Worm (Caenorhabditis elegans) whole organism, late embryonic: ENCODE results near the gene ced-5.

Experiments used
- C38D4.7 ChIP-seq: fragments of 200-800 bp; sonication (Bioruptor generic); optimal IDR thresholded peaks from 2 replicates; lab custom pipeline; 2018; ENCODE audit warnings: mild to moderate bottlenecking, missing genetic modification characterization, moderate library complexity, missing compliant biosample characterization
- K02D7.2 ChIP-seq: sonication (generic microtip); optimal IDR thresholded peaks from 2 replicates; lab custom pipeline; 2017; ENCODE audit warnings: mild to moderate bottlenecking, missing genetic modification characterization, missing compliant biosample characterization
- T23F11.4 ChIP-seq: fragments of 200-800 bp; sonication (Bioruptor generic); optimal IDR thresholded peaks from 2 replicates; lab custom pipeline; 2018; ENCODE audit warnings: mild to moderate bottlenecking, missing genetic modification characterization, missing compliant biosample characterization
- ahr-1 ChIP-seq: sonication (generic microtip); optimal IDR thresholded peaks from 2 replicates; lab custom pipeline; 2016; ENCODE audit warnings: missing genetic modification characterization, missing compliant biosample characterization
- ceh-14 ChIP-seq: sonication (generic microtip); optimal IDR thresholded peaks from 2 replicates; lab custom pipeline; 2016; ENCODE audit warnings: missing genotype, missing genetic modification characterization, missing compliant biosample characterization
- ceh-18 ChIP-seq: sonication (generic microtip); optimal IDR thresholded peaks from 2 replicates; lab custom pipeline; 2016; ENCODE audit warnings: missing genetic modification characterization, missing compliant biosample characterization
- ceh-22 ChIP-seq: sonication (generic microtip); optimal IDR thresholded peaks from 2 replicates; lab custom pipeline; 2017; ENCODE audit warnings: missing biosample characterization, missing genetic modification characterization
- ceh-24 ChIP-seq: sonication (generic microtip); optimal IDR thresholded peaks from 2 replicates; lab custom pipeline; 2016; ENCODE audit warnings: mild to moderate bottlenecking, missing genetic modification characterization, missing compliant biosample characterization
- ceh-31 ChIP-seq: sonication (generic microtip); optimal IDR thresholded peaks from 2 replicates; lab custom pipeline; 2016; ENCODE audit warnings: missing genetic modification characterization, missing compliant biosample characterization
- ceh-45 ChIP-seq: fragments of 200-800 bp; sonication (Bioruptor generic); IDR thresholded peaks from 2 replicates; pipeline ENCODE4 v1.3.6; 2022; ENCODE audit warnings: missing genetic modification reagents, missing genetic modification characterization, missing compliant biosample characterization
- che-1 ChIP-seq: sonication (generic microtip); optimal IDR thresholded peaks from 2 replicates; lab custom pipeline; 2016; ENCODE audit warnings: mild to moderate bottlenecking, missing genetic modification characterization, missing compliant biosample characterization
- dmd-4 ChIP-seq: sonication (generic microtip); optimal IDR thresholded peaks from 2 replicates; lab custom pipeline; 2016; ENCODE audit warnings: borderline replicate concordance, missing genetic modification characterization, missing compliant biosample characterization
- elt-4 ChIP-seq: sonication (generic microtip); optimal IDR thresholded peaks from 2 replicates; lab custom pipeline; 2016; ENCODE audit warnings: missing genetic modification characterization, missing compliant biosample characterization
- eyg-1 ChIP-seq: sonication (generic microtip); optimal IDR thresholded peaks from 2 replicates; lab custom pipeline; 2016; ENCODE audit warnings: missing genotype, missing genetic modification characterization, missing compliant biosample characterization
- gmeb-2 ChIP-seq: sonication (generic microtip); optimal IDR thresholded peaks from 2 replicates; lab custom pipeline; 2016; ENCODE audit warnings: missing genetic modification characterization, inconsistent platforms, missing compliant biosample characterization
- hlh-15 ChIP-seq: sonication (generic microtip); optimal IDR thresholded peaks from 2 replicates; lab custom pipeline; 2016; ENCODE audit warnings: missing genetic modification characterization, missing compliant biosample characterization
- hlh-30 ChIP-seq: sonication (generic microtip); optimal IDR thresholded peaks from 2 replicates; lab custom pipeline; 2017; ENCODE audit warnings: antibody characterized with exemption, missing genetic modification characterization, missing compliant biosample characterization; ENCODE audit not compliant: insufficient read depth
- hlh-8 ChIP-seq: sonication (generic microtip); optimal IDR thresholded peaks from 2 replicates; lab custom pipeline; 2016; ENCODE audit warnings: missing genotype, missing genetic modification characterization, missing compliant biosample characterization
- lim-6 ChIP-seq: sonication (generic microtip); optimal IDR thresholded peaks from 2 replicates; lab custom pipeline; 2016; ENCODE audit warnings: missing genetic modification characterization, missing compliant biosample characterization
- madf-2 ChIP-seq: sonication (generic microtip); optimal IDR thresholded peaks from 2 replicates; lab custom pipeline; 2017; ENCODE audit warnings: missing genetic modification characterization, missing compliant biosample characterization
- nhr-11 ChIP-seq: fragments of 150-350 bp; optimal IDR thresholded peaks from 2 replicates; lab custom pipeline; 2014; ENCODE audit warnings: missing biosample characterization, missing genetic modification characterization
- npax-4 ChIP-seq: sonication (generic microtip); optimal IDR thresholded peaks from 2 replicates; lab custom pipeline; 2016; ENCODE audit warnings: missing genetic modification characterization, missing compliant biosample characterization
- pha-2 ChIP-seq: sonication (generic microtip); optimal IDR thresholded peaks from 2 replicates; lab custom pipeline; 2017; ENCODE audit warnings: mild to moderate bottlenecking, missing genetic modification characterization, missing compliant biosample characterization
- pha-4 ChIP-seq: fragments of 150-350 bp; optimal IDR thresholded peaks from 2 replicates; lab custom pipeline; 2018; ENCODE audit warnings: missing biosample characterization, missing genetic modification reagents, missing genetic modification characterization
- pqm-1 ChIP-seq: sonication (generic microtip); optimal IDR thresholded peaks from 2 replicates; lab custom pipeline; 2016; ENCODE audit warnings: missing genetic modification characterization, missing compliant biosample characterization
- sdc-2 ChIP-seq: sonication (generic microtip); optimal IDR thresholded peaks from 2 replicates; lab custom pipeline; 2016; ENCODE audit warnings: missing genotype, missing genetic modification characterization, missing compliant biosample characterization
- sox-2 ChIP-seq: fragments of 200-800 bp; sonication (Bioruptor generic); IDR thresholded peaks from 2 replicates; pipeline ENCODE4 v1.3.6; 2022; ENCODE audit warnings: missing genetic modification reagents, missing genetic modification characterization, missing compliant biosample characterization
- syd-9 ChIP-seq: sonication (generic microtip); optimal IDR thresholded peaks from 2 replicates; lab custom pipeline; 2016; ENCODE audit warnings: mild to moderate bottlenecking, missing genetic modification characterization, moderate library complexity, missing compliant biosample characterization
- tbx-7 ChIP-seq: sonication (generic microtip); optimal IDR thresholded peaks from 2 replicates; lab custom pipeline; 2016; ENCODE audit warnings: missing genotype, missing genetic modification characterization, missing compliant biosample characterization
- unc-86 ChIP-seq: sonication (generic microtip); optimal IDR thresholded peaks from 2 replicates; lab custom pipeline; 2016; ENCODE audit warnings: missing genetic modification characterization, missing compliant biosample characterization

Gene ced-5

ce11 chrIV:10530648-10531047, 46.7 kb downstream of the ced-5 start, which contains the start of gene T07G12.2:
TSS of gene T07G12.2 (plus strand) at chrIV:10530709.
- TF ChIP-seq pqm-1 = no peak
- no peak for TF ChIP-seq ahr-1 (tag; lab: Kevin White, UChicago)
- no peak for TF ChIP-seq gmeb-2
- no peak for TF ChIP-seq unc-86
- TF ChIP-seq sox-2 (GFP tag; lab: Robert Waterston, UW) = no peak
- no peak for TF ChIP-seq dmd-4 (tag; lab: Kevin White, UChicago)
- TF ChIP-seq ceh-14 (tag; lab: Kevin White, UChicago) = no peak
- TF ChIP-seq hlh-30 = no peak
- TF ChIP-seq K02D7.2 = no peak

DNA sequence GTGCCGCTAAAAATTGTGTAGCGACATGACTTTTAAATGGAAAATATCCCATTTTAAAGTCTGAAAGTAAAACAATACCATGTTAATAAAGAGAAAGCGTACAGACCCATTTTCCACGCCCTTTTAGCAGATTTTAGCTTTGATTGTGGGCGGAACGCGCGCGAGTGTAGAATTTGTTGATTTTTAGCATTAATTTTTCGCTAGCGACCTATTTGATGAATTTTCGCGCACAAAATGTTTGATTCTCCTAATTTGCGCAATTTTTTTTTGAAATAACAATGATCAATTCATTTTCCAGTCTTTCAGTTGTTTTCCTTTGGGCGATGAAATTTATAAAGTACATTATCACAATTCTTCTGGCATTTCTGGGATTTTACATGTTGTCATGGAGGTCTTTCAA, 49.7 kb downstream of the ced-5 start, which contains the start of gene T07G12.3:
Gene T07G12.3 (plus strand): TSS at position 301 of the 400 bp plus-strand sequence.
- TF ChIP-seq pha-2 (tag; lab: Kevin White, UChicago) (no peak), madf-2 (tag; lab: Kevin White, UChicago) (no peak), ceh-31 (tag; lab: Kevin White, UChicago) (no peak), syd-9 (no peak), ceh-22 (tag; lab: Kevin White, UChicago) (no peak), C38D4.7 (GFP tag; lab: Kevin White, UChicago) (no peak), che-1 (tag; lab: Kevin White, UChicago) (no peak), sdc-2 (no peak), T23F11.4 (no peak)

- no peak for TF ChIP-seq ceh-18 (tag; lab: Kevin White, UChicago)
- TF ChIP-seq pha-4 (tag; lab: Kevin White, UChicago) = no peak
- TF ChIP-seq eyg-1 (tag; lab: Kevin White, UChicago) = no peak
- TF ChIP-seq hlh-8 (tag; lab: Kevin White, UChicago) = no peak
- no peak for TF ChIP-seq lim-6 (tag; lab: Kevin White, UChicago)
These were observed 54.7 kb downstream of the ced-5 start, which contains the start of gene T07G12.4 for ce11 chrIV:10538584-10538983. TSS of gene T07G12.4 (minus strand) at chrIV:10538684.

DNA sequence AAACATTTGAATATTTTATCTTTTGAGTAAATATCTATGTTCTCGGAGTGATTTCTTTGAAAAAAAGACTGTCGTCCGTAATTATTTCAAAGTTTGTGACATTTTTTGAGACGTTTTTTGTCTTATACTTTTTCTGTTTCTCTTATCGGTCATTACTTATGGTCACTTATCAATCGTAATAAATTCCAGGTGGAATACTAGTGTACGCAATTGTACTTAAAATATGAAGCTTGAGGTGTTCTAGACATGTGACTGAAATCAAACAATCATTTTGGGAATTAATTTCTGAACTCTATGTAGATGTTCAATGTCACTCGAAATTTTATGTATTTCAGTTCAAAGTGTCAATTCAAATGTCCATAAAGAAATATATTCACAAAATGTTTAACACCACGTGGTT, 58.4 kb downstream of the ced-5 start:
- TF ChIP-seq ceh-24 (tag; lab: Kevin White, UChicago) = no peak
- no peak for TF ChIP-seq tbx-7 (tag; lab: Kevin White, UChicago)
- no peak for TF ChIP-seq hlh-15
- no peak for TF ChIP-seq eyg-1 (tag; lab: Kevin White, UChicago)
- TF ChIP-seq K02D7.2 = no peak
- no peak for TF ChIP-seq elt-4 (tag; lab: Kevin White, UChicago)
- TF ChIP-seq npax-4 = no peak
- TF ChIP-seq C38D4.7 (GFP tag; lab: Kevin White, UChicago) = no peak
- no peak for TF ChIP-seq gmeb-2
- no peak for TF ChIP-seq nhr-11 (tag; lab: Kevin White, UChicago)
- TF ChIP-seq ceh-45 = no peak
